Fruit fly (Drosophila melanogaster) whole organism, embryonic: Measurements from ENCODE around the gene WRNexo.
A peak's percentile ranks its signal among the peaks of the same experiment; 100 is the strongest.

Source experiments
- Awh ChIP-seq: fragments of 200-800 bp; sonication (Bioruptor generic); IDR thresholded peaks from 2 replicates; pipeline ENCODE4, ENCODE4 v1.3.6; 2022; ENCODE audit warnings: missing biosample characterization, missing genetic modification characterization
- C15 ChIP-seq: fragments of 200-800 bp; sonication (Bioruptor generic); IDR thresholded peaks from 3 replicates; pipeline ENCODE4 v1.3.6; 2022; ENCODE audit warnings: missing biosample characterization, missing genetic modification characterization
- CG10366 ChIP-seq: fragments of 200-800 bp; sonication (Bioruptor generic); IDR thresholded peaks from 2 replicates; pipeline ENCODE4 v1.3.6; 2022; ENCODE audit warnings: missing biosample characterization, missing genetic modification characterization
- CG10462 ChIP-seq: fragments of 200-800 bp; sonication (Bioruptor generic); optimal IDR thresholded peaks from 2 replicates; lab custom pipeline; 2016; ENCODE audit warnings: missing biosample characterization, missing genetic modification characterization
- CG10959 ChIP-seq: fragments of 200-800 bp; sonication (Bioruptor generic); IDR thresholded peaks from 2 replicates; pipeline ENCODE4 v1.3.6; 2022; ENCODE audit warnings: missing biosample characterization, missing genetic modification characterization
- CG11696 ChIP-seq: fragments of 200-800 bp; sonication (Bioruptor generic); IDR thresholded peaks from 2 replicates; pipeline ENCODE4 v1.3.6; 2022; ENCODE audit warnings: missing biosample characterization, missing genetic modification characterization
- CG12769 ChIP-seq: fragments of 200-800 bp; sonication (Bioruptor generic); optimal IDR thresholded peaks from 2 replicates; lab custom pipeline; 2019; ENCODE audit warnings: missing biosample characterization, mild to moderate bottlenecking, missing genetic modification characterization, moderate library complexity
- CG14050 ChIP-seq: fragments of 200-800 bp; sonication (Bioruptor generic); IDR thresholded peaks from 3 replicates; pipeline ENCODE4 v1.3.6; 2022; ENCODE audit warnings: missing biosample characterization, missing genetic modification characterization
- CG15514 ChIP-seq: fragments of 200-800 bp; sonication (Bioruptor generic); optimal IDR thresholded peaks from 3 replicates; lab custom pipeline; 2017; ENCODE audit warnings: missing biosample characterization, missing genetic modification characterization, mild to moderate bottlenecking, moderate library complexity, missing genetic modification reagents
- CG15601 ChIP-seq: fragments of 200-800 bp; sonication (Bioruptor generic); optimal IDR thresholded peaks from 3 replicates; lab custom pipeline; 2019; ENCODE audit warnings: missing biosample characterization, mild to moderate bottlenecking, missing genetic modification characterization, moderate library complexity
- CG15696 ChIP-seq: fragments of 200-800 bp; sonication (Bioruptor generic); optimal IDR thresholded peaks from 2 replicates; lab custom pipeline; 2019; ENCODE audit warnings: missing biosample characterization, mild to moderate bottlenecking, missing genetic modification characterization, moderate library complexity
- CG1603 ChIP-seq: fragments of 200-800 bp; sonication (Bioruptor generic); optimal IDR thresholded peaks from 2 replicates; lab custom pipeline; 2019; ENCODE audit warnings: missing biosample characterization, mild to moderate bottlenecking, missing genetic modification characterization, moderate library complexity
- CG16779 ChIP-seq: fragments of 200-800 bp; sonication (Bioruptor generic); IDR thresholded peaks from 2 replicates; pipeline ENCODE4 v1.3.6; 2022; ENCODE audit warnings: missing biosample characterization, missing genetic modification characterization
- CG16863 ChIP-seq: fragments of 200-800 bp; sonication (Bioruptor generic); optimal IDR thresholded peaks from 3 replicates; lab custom pipeline; 2016; ENCODE audit warnings: missing biosample characterization, missing genetic modification characterization
- CG18599 ChIP-seq: fragments of 200-800 bp; sonication (Bioruptor generic); optimal IDR thresholded peaks from 3 replicates; lab custom pipeline; 2017; ENCODE audit warnings: missing biosample characterization, missing genetic modification characterization, mild to moderate bottlenecking, moderate library complexity, missing genetic modification reagents
- CG30431 ChIP-seq: fragments of 200-800 bp; sonication (Bioruptor generic); optimal IDR thresholded peaks from 2 replicates; lab custom pipeline; 2017; ENCODE audit warnings: missing biosample characterization, missing genetic modification characterization
- CG3065 ChIP-seq: fragments of 200-800 bp; sonication (Bioruptor generic); optimal IDR thresholded peaks from 2 replicates; lab custom pipeline; 2016; ENCODE audit warnings: missing biosample characterization, missing genetic modification characterization
- CG32772 ChIP-seq: fragments of 200-800 bp; sonication (Bioruptor generic); IDR thresholded peaks from 2 replicates; pipeline ENCODE4 v1.3.6; 2022; ENCODE audit warnings: missing biosample characterization, missing genetic modification characterization
- CG33557 ChIP-seq: fragments of 200-800 bp; sonication (Bioruptor generic); optimal IDR thresholded peaks from 2 replicates; lab custom pipeline; 2019; ENCODE audit warnings: missing biosample characterization, mild to moderate bottlenecking, missing genetic modification characterization, moderate library complexity
- CG3838 ChIP-seq: fragments of 200-800 bp; sonication (Bioruptor generic); optimal IDR thresholded peaks from 3 replicates; lab custom pipeline; 2016; ENCODE audit warnings: missing biosample characterization, missing genetic modification characterization
- CG42726 ChIP-seq: fragments of 200-800 bp; sonication (Bioruptor generic); IDR thresholded peaks from 2 replicates; pipeline ENCODE4 v1.3.6; 2022; ENCODE audit warnings: missing biosample characterization, missing genetic modification characterization; ENCODE audit not compliant: partially characterized antibody
- CG4282 ChIP-seq: fragments of 200-800 bp; sonication (Bioruptor generic); optimal IDR thresholded peaks from 2 replicates; lab custom pipeline; 2016; ENCODE audit warnings: missing biosample characterization, missing genetic modification characterization
- CG6654 ChIP-seq: fragments of 200-800 bp; sonication (Bioruptor generic); optimal IDR thresholded peaks from 2 replicates; lab custom pipeline; 2017; ENCODE audit warnings: missing biosample characterization, mild to moderate bottlenecking, missing genetic modification characterization
- CG6683 ChIP-seq: fragments of 200-800 bp; sonication (Bioruptor generic); optimal IDR thresholded peaks from 2 replicates; lab custom pipeline; 2017; ENCODE audit warnings: missing biosample characterization, mild to moderate bottlenecking, missing genetic modification characterization, missing genetic modification reagents
- CG6854 ChIP-seq: fragments of 200-800 bp; sonication (Bioruptor generic); optimal IDR thresholded peaks from 3 replicates; lab custom pipeline; 2017; ENCODE audit warnings: missing biosample characterization, mild to moderate bottlenecking, missing genetic modification characterization
- CG7928 ChIP-seq: fragments of 200-800 bp; sonication (Bioruptor generic); optimal IDR thresholded peaks from 2 replicates; lab custom pipeline; 2017; ENCODE audit warnings: missing biosample characterization, mild to moderate bottlenecking, missing genetic modification characterization
- CG8290 ChIP-seq, 3 experiments: fragments of 200-800 bp; sonication (Bioruptor generic); optimal IDR thresholded peaks; 2 replicates each; lab custom pipeline; 2016 to 2019; ENCODE audit warnings: missing biosample characterization in 3 of 3, missing genetic modification characterization in 3 of 3, mild to moderate bottlenecking in 2 of 3, moderate library complexity in 1 of 3
- CG9215 ChIP-seq: fragments of 200-800 bp; sonication (Bioruptor generic); IDR thresholded peaks from 2 replicates; pipeline ENCODE4 v1.3.6; 2022; ENCODE audit warnings: missing biosample characterization, missing genetic modification characterization
- CG9609 ChIP-seq: fragments of 200-800 bp; sonication (Bioruptor generic); optimal IDR thresholded peaks from 3 replicates; lab custom pipeline; 2016; ENCODE audit warnings: missing biosample characterization, missing genetic modification characterization
- E2f2 ChIP-seq: fragments of 200-800 bp; sonication (Bioruptor generic); IDR thresholded peaks from 2 replicates; pipeline ENCODE4 v1.3.6; 2022; ENCODE audit warnings: missing biosample characterization, missing genetic modification characterization
- Ets97D ChIP-seq: fragments of 200-800 bp; sonication (Bioruptor generic); optimal IDR thresholded peaks from 3 replicates; lab custom pipeline; 2016; ENCODE audit warnings: missing biosample characterization, missing genetic modification characterization
- GATAe ChIP-seq: fragments of 200-800 bp; sonication (Bioruptor generic); conservative IDR thresholded peaks from 2 replicates; pipeline ENCODE4 v1.3.6; 2022; ENCODE audit warnings: missing biosample characterization, missing genetic modification characterization
- Lim3 ChIP-seq: fragments of 200-800 bp; sonication (Bioruptor generic); IDR thresholded peaks from 2 replicates; pipeline ENCODE4 v1.3.6; 2022; ENCODE audit warnings: missing biosample characterization, missing genetic modification characterization
- Max ChIP-seq: fragments of 200-800 bp; sonication (Bioruptor generic); optimal IDR thresholded peaks from 2 replicates; lab custom pipeline; 2016; ENCODE audit warnings: missing biosample characterization, mild to moderate bottlenecking, missing genetic modification characterization
- Pdp1 ChIP-seq, 2 experiments: fragments of 200-800 bp; sonication (Bioruptor generic); optimal IDR thresholded peaks; 3 replicates each; lab custom pipeline; 2016; ENCODE audit warnings: missing biosample characterization in 2 of 2, missing genetic modification characterization in 2 of 2, mild to moderate bottlenecking in 1 of 2, moderate library complexity in 1 of 2
- Tbp ChIP-seq: fragments of >200 bp; optimal IDR thresholded peaks from 2 replicates; lab custom pipeline; 2018; ENCODE audit warnings: missing biosample characterization, missing genetic modification characterization
- ab ChIP-seq: fragments of 200-800 bp; sonication (Bioruptor generic); optimal IDR thresholded peaks from 2 replicates; lab custom pipeline; 2016; ENCODE audit warnings: missing biosample characterization, missing genetic modification characterization
- cg ChIP-seq: fragments of 200-800 bp; sonication (Bioruptor generic); optimal IDR thresholded peaks from 3 replicates; lab custom pipeline; 2019; ENCODE audit warnings: missing biosample characterization, mild to moderate bottlenecking, missing genetic modification characterization, moderate library complexity
- chinmo ChIP-seq: fragments of 200-800 bp; sonication (Bioruptor generic); IDR thresholded peaks from 4 replicates; pipeline ENCODE4 v1.3.6; 2022; ENCODE audit warnings: missing biosample characterization, missing genetic modification characterization; ENCODE audit not compliant: partially characterized antibody
- crol ChIP-seq: fragments of 200-800 bp; sonication (Bioruptor generic); IDR thresholded peaks from 2 replicates; pipeline ENCODE4 v1.3.6; 2022; ENCODE audit warnings: missing biosample characterization, missing genetic modification characterization
- cwo ChIP-seq: fragments of 200-800 bp; sonication (Bioruptor generic); optimal IDR thresholded peaks from 3 replicates; lab custom pipeline; 2017; ENCODE audit warnings: missing biosample characterization, missing genetic modification characterization, mild to moderate bottlenecking, moderate library complexity, missing genetic modification reagents
- fu2 ChIP-seq: fragments of 200-800 bp; sonication (Bioruptor generic); optimal IDR thresholded peaks from 2 replicates; lab custom pipeline; 2016; ENCODE audit warnings: missing biosample characterization, missing genetic modification characterization
- lola ChIP-seq, 3 experiments: fragments of >200 bp in 2 of 3; fragments of 200-800 bp in 1 of 3; sonication (Bioruptor generic) in 1 of 3; optimal IDR thresholded peaks; 2 replicates each; lab custom pipeline; 2017 to 2019; ENCODE audit warnings: missing biosample characterization in 3 of 3, missing genetic modification characterization in 3 of 3, mild to moderate bottlenecking in 1 of 3, moderate library complexity in 1 of 3
- oc ChIP-seq: fragments of 200-800 bp; sonication (Bioruptor generic); optimal IDR thresholded peaks from 2 replicates; lab custom pipeline; 2018; ENCODE audit warnings: missing biosample characterization, mild to moderate bottlenecking, missing genetic modification characterization, moderate library complexity
- scrt ChIP-seq: fragments of 200-800 bp; sonication (Bioruptor generic); optimal IDR thresholded peaks from 2 replicates; lab custom pipeline; 2018; ENCODE audit warnings: missing biosample characterization, mild to moderate bottlenecking, missing genetic modification characterization, moderate library complexity
- sob ChIP-seq: fragments of 200-800 bp; sonication (Bioruptor generic); IDR thresholded peaks from 2 replicates; pipeline ENCODE4 v1.3.6; 2022; ENCODE audit warnings: missing biosample characterization, missing genetic modification characterization
- sug ChIP-seq: fragments of 200-800 bp; optimal IDR thresholded peaks from 2 replicates; lab custom pipeline; 2019; ENCODE audit warnings: missing biosample characterization, mild to moderate bottlenecking, missing genetic modification characterization, moderate library complexity
- tll ChIP-seq, 2 experiments: fragments of 200-800 bp in 1 of 2; fragments of >200 bp in 1 of 2; sonication (Bioruptor generic) in 1 of 2; optimal IDR thresholded peaks; 2 replicates each; lab custom pipeline; 2017 to 2019; ENCODE audit warnings: missing biosample characterization in 2 of 2, missing genetic modification characterization in 2 of 2, mild to moderate bottlenecking in 1 of 2, moderate library complexity in 1 of 2
- twi ChIP-seq: fragments of 200-800 bp; optimal IDR thresholded peaks from 2 replicates; lab custom pipeline; 2019; ENCODE audit warnings: missing biosample characterization, mild to moderate bottlenecking, missing genetic modification characterization, moderate library complexity
- vnd ChIP-seq: fragments of 200-800 bp; sonication (Bioruptor generic); IDR thresholded peaks from 3 replicates; pipeline ENCODE4 v1.3.6; 2022; ENCODE audit warnings: missing biosample characterization, missing genetic modification characterization; ENCODE audit not compliant: partially characterized antibody

The WRNexo gene

dm6 chr3R:18398460-18398901, 32.5 kb upstream of the WRNexo start (continued):
- peak; percentile 86 for TF ChIP-seq cwo (GFP tag; lab: Kevin White, UChicago)
- no peak for TF ChIP-seq CG33557 (GFP tag; lab: Kevin White, UChicago)
- peak; percentile 81; the same call in 2 of the 4 replicates for TF ChIP-seq chinmo
- TF ChIP-seq GATAe = 0 out of 2 replicates have a peak, but pooled peaks have one; percentile 9
- TF ChIP-seq ab (GFP tag; lab: Kevin White, UChicago) = no peak
- no peak for TF ChIP-seq twi (tag; lab: Kevin White, UChicago)
- TF ChIP-seq CG12769 = peak; percentile 9
- no peak for TF ChIP-seq CG10959 (GFP tag; lab: Robert Waterston, UW)
- no peak for TF ChIP-seq fu2 (GFP tag; lab: Kevin White, UChicago)
- TF ChIP-seq crol (GFP tag; lab: Robert Waterston, UW) = peak; percentile 47; the same call in 1 of the 2 replicates
- TF ChIP-seq CG14050 (GFP tag; lab: Robert Waterston, UW) = no peak
- TF ChIP-seq CG15696 (tag; lab: Kevin White, UChicago) = no peak
- TF ChIP-seq CG6854 = no peak
- TF ChIP-seq CG10462 = no peak
- TF ChIP-seq CG15601 (tag; lab: Kevin White, UChicago) = no peak
- TF ChIP-seq CG32772 (GFP tag; lab: Robert Waterston, UW) = no peak
- TF ChIP-seq CG42726 = no peak
- no peak for TF ChIP-seq CG4282
- TF ChIP-seq Pdp1 (GFP tag; optimal IDR thresholded peaks at IDR 0.05; lab: Kevin White, UChicago) = peak in 1 of 2 experiments; percentile 73
- TF ChIP-seq CG8290 (GFP tag; optimal IDR thresholded peaks at IDR 0.05; lab: Kevin White, UChicago) = no peak
- TF ChIP-seq CG8290 (tag; optimal IDR thresholded peaks at IDR 0.05; lab: Kevin White, UChicago) = peak in 1 of 2 experiments; percentile 13
- no peak for TF ChIP-seq CG6683 (GFP tag; lab: Kevin White, UChicago)
- TF ChIP-seq sug (tag; lab: Kevin White, UChicago) = peak; percentile 21
- no peak for TF ChIP-seq lola (GFP tag; optimal IDR thresholded peaks at IDR 0.05; lab: Kevin White, UChicago)
- no peak for TF ChIP-seq CG30431 (GFP tag; lab: Kevin White, UChicago)
- no peak for TF ChIP-seq CG9609 (GFP tag; lab: Kevin White, UChicago)
- no peak for TF ChIP-seq Tbp (GFP tag; lab: Kevin White, UChicago)
- no peak for TF ChIP-seq CG18599 (GFP tag; lab: Kevin White, UChicago)
- TF ChIP-seq Ets97D = no peak
- TF ChIP-seq oc (tag; lab: Kevin White, UChicago) = no peak
- TF ChIP-seq CG9215 (GFP tag; lab: Robert Waterston, UW) = no peak
- TF ChIP-seq Max (GFP tag; lab: Kevin White, UChicago) = no peak
- peak in 1 of 2 experiments; percentile 33 for TF ChIP-seq tll (GFP tag; optimal IDR thresholded peaks at IDR 0.05; lab: Kevin White, UChicago)
- peak; percentile 66 for TF ChIP-seq cg (GFP tag; lab: Kevin White, UChicago)
- TF ChIP-seq CG15514 (GFP tag; lab: Kevin White, UChicago) = no peak
- TF ChIP-seq, all 482 proteins: peak for 16

dm6 chr3R:18397834-18398378, 31.9 kb upstream of the WRNexo start:
- TF ChIP-seq CG11696 (GFP tag; lab: Robert Waterston, UW) = peak; percentile 71
- no peak for TF ChIP-seq CG16779
- no peak for TF ChIP-seq Lim3 (GFP tag; lab: Robert Waterston, UW)
- TF ChIP-seq CG10366 (GFP tag; lab: Robert Waterston, UW) = no peak
- no peak for TF ChIP-seq CG10959 (GFP tag; lab: Robert Waterston, UW)
- TF ChIP-seq scrt = no peak
- TF ChIP-seq sob (GFP tag; lab: Robert Waterston, UW) = peak; percentile 31; the same call in 1 of the 2 replicates
- TF ChIP-seq CG1603 (tag; lab: Kevin White, UChicago) = no peak
- TF ChIP-seq CG3838 (GFP tag; lab: Kevin White, UChicago) = no peak
- TF ChIP-seq E2f2 = no peak
- TF ChIP-seq CG16863 (GFP tag; lab: Kevin White, UChicago) = no peak
- peak; percentile 46; the same call in 1 of the 2 replicates for TF ChIP-seq Awh (GFP tag; lab: Robert Waterston, UW)
- TF ChIP-seq CG3065 = no peak
- TF ChIP-seq CG7928 (GFP tag; lab: Kevin White, UChicago) = no peak
- no peak for TF ChIP-seq C15
- TF ChIP-seq vnd = no peak
- TF ChIP-seq CG6654 (GFP tag; lab: Kevin White, UChicago) = no peak
